Worm (Caenorhabditis elegans) whole organism, mixed stage, embryonic: Measurements from ENCODE around the gene clec-2.

ENCODE experiments used
- ces-1 ChIP-seq: fragments of 150-350 bp; optimal IDR thresholded peaks from 2 replicates; lab custom pipeline; 2014; ENCODE audit warnings: missing biosample characterization, missing genetic modification reagents, missing genetic modification characterization
- elt-3 ChIP-seq: fragments of 150-350 bp; optimal IDR thresholded peaks from 2 replicates; lab custom pipeline; 2014; ENCODE audit warnings: missing biosample characterization, missing genetic modification characterization
- ham-2 ChIP-seq: fragments of 200-800 bp; sonication (Bioruptor generic); optimal IDR thresholded peaks from 2 replicates; lab custom pipeline; 2018; ENCODE audit warnings: mild to moderate bottlenecking, missing genetic modification characterization, missing compliant biosample characterization
- hlh-1 ChIP-seq: fragments of 150-350 bp; optimal IDR thresholded peaks from 2 replicates; lab custom pipeline; 2014; ENCODE audit warnings: missing biosample characterization, missing genetic modification reagents, missing genetic modification characterization
- lsy-2 ChIP-seq: fragments of 150-350 bp; optimal IDR thresholded peaks from 2 replicates; lab custom pipeline; 2014; ENCODE audit warnings: missing biosample characterization, missing genetic modification characterization
- nhr-237 ChIP-seq: fragments of 150-350 bp; optimal IDR thresholded peaks from 2 replicates; lab custom pipeline; 2014; ENCODE audit warnings: missing biosample characterization, missing genetic modification characterization
- pha-4 ChIP-seq: fragments of 150-350 bp; optimal IDR thresholded peaks from 2 replicates; lab custom pipeline; 2018; ENCODE audit warnings: missing biosample characterization, missing genetic modification reagents, missing genetic modification characterization

DNA sequence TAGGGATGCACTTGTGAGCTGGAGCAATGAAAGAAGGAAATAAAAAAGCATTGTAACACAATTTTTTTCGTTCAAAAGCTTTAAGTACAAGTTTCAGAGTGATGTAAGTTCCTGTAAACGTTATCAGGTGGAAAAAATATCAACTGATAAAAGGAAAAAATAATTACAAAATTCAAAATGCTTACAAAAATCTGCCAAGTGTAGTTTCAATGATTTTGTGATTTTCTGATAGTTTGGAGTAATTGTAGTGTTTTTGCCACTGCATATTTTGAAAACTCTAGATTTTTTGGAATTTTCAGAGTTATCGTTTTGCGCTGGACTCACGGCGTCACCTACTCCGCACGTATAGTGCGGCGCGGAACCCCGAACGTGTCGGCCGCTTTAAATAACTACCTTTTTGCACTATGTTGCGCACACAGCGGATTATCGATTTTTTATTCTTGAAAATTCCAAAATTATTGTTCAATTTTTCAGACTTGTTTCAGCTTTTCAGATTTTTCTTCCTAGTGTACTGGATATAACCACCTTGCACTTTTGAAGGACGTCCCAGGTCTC lies at the start of gene clec-2:
- TF ChIP-seq pha-4 (tag; lab: Kevin White, UChicago) (no peak), hlh-1 (tag; lab: Kevin White, UChicago) (no peak), lsy-2 (tag; lab: Kevin White, UChicago) (no peak), ham-2 (GFP tag; lab: Kevin White, UChicago) (no peak), elt-3 (tag; lab: Kevin White, UChicago) (no peak), ces-1 (GFP tag; lab: Kevin White, UChicago) (no peak), nhr-237 (no peak)
